Worm (Caenorhabditis elegans): ENCODE data around the gene best-2.

best-2 gene

DNA sequence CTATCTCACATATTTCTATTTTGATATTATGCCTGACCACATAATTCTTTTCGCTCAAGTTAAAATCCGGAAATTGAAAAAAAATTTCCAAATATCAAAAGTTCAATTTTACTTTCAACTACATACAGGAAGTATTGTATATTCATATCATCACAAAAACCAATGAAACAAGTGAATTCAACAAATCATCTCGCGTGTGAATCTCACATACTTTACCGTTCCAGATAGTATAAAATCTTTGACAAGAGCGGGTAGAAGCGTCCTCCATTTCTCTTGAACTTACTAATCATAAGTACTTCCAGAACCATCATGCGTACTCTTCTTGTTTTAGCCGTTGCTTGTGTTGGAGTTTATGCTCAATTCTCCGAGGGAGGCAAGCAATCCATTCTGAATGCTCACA is 41.4 kb downstream of the best-2 start, which contains the start of gene scl-8:
scl-8 (plus strand) TSS at position 301 of the 400 bp plus-strand sequence.
- TF ChIP-seq mef-2 (tag; optimal IDR thresholded peaks at IDR 0.05) (no peak), hlh-4 (tag; optimal IDR thresholded peaks at IDR 0.05) (no peak), aly-2 (tag; optimal IDR thresholded peaks at IDR 0.05) (no peak), nhr-47 (tag; optimal IDR thresholded peaks at IDR 0.05) (no peak), pax-3 (tag; optimal IDR thresholded peaks at IDR 0.05) (no peak), ceh-82 (tag; optimal IDR thresholded peaks at IDR 0.05) (no peak), lin-39 (tag; optimal IDR thresholded peaks at IDR 0.05) (no peak), isw-1 (GFP tag; IDR thresholded peaks at IDR 0.05) (no peak), snu-23 (GFP tag; optimal IDR thresholded peaks at IDR 0.05) (no peak), dpl-1 (GFP tag; optimal IDR thresholded peaks at IDR 0.05) (no peak)

DNA sequence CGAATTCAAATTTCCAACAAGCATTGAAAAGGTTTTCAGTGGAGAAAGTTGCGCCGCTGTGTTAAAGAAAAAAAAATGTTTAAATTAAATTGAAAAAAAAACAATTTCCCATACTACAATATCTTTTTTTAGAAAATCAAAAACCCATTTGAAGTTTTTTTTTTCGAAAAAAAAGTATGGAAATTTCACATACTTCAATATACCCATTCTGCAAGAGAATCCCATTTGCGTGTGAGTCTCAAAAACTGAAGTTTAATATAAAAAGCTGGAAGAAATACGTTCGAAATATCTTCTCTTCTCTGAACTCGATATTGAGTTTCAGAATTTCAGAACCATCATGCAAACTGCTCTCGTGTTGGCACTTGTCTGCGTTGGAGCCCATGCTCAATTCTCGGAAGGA is 42.7 kb downstream of the best-2 start, which contains the start of gene scl-7:
scl-7 (plus strand) TSS at position 301 of the 400 bp plus-strand sequence.
- TF ChIP-seq nhr-20 (tag; optimal IDR thresholded peaks at IDR 0.05) (no peak), skn-1 (tag; optimal IDR thresholded peaks at IDR 0.05) (no peak), F16B12.6 (tag; optimal IDR thresholded peaks at IDR 0.05) (no peak), lir-3 (tag; optimal IDR thresholded peaks at IDR 0.05; ENCODE audit: poor library complexity) (no peak), lin-39 (tag; optimal IDR thresholded peaks at IDR 0.05) (no peak), ceh-90 (tag; optimal IDR thresholded peaks at IDR 0.05) (no peak), fos-1 (tag; optimal IDR thresholded peaks at IDR 0.05) (no peak), zag-1 (tag; optimal IDR thresholded peaks at IDR 0.05) (no peak), mep-1 (tag; optimal IDR thresholded peaks at IDR 0.05) (no peak), ztf-4 (tag; optimal IDR thresholded peaks at IDR 0.05) (no peak), alr-1 (tag; optimal IDR thresholded peaks at IDR 0.05; ENCODE audit: borderline replicate concordance) (no peak), jun-1 (tag; optimal IDR thresholded peaks at IDR 0.05) (no peak), hlh-4 (tag; optimal IDR thresholded peaks at IDR 0.05) (no peak), sup-37 (GFP tag; optimal IDR thresholded peaks at IDR 0.05) (no peak), swsn-7 (tag; optimal IDR thresholded peaks at IDR 0.05) (no peak), lin-15B (tag; optimal IDR thresholded peaks at IDR 0.05) (no peak), pqm-1 (tag; optimal IDR thresholded peaks at IDR 0.05) (no peak), xbp-1 (tag; optimal IDR thresholded peaks at IDR 0.05) (no peak), irx-1 (tag; optimal IDR thresholded peaks at IDR 0.05) (no peak)

DNA sequence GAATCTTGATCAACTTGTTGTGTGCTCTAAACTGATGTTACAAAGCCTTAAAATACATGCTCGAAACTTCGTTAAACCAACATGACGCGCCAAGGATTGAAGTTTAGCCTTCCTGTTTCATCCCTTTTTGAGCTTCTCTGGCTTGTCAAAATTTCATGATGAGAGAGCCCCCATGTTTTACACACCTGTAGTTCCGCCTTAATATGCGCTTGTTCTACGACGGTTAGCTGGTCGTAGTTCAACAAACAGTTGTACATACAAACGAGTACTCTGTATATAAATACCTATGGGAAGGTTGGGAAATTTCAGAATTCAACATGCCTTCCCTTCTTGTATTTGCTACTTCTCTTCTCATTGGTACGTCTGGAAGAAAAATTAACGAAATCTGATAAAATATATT is 44.4 kb downstream of the best-2 start, which contains the start of gene scl-6:
scl-6 (plus strand) TSS at position 301 of the 400 bp plus-strand sequence.
- TF ChIP-seq tlp-1 (tag; optimal IDR thresholded peaks at IDR 0.05) = no peak
- TF ChIP-seq xbp-1 (tag; optimal IDR thresholded peaks at IDR 0.05) = no peak
- no peak for TF ChIP-seq jun-1 (tag; optimal IDR thresholded peaks at IDR 0.05)
- TF ChIP-seq unc-130 (tag; optimal IDR thresholded peaks at IDR 0.05) = no peak
- no peak for TF ChIP-seq ztf-11 (tag; optimal IDR thresholded peaks at IDR 0.05)
- TF ChIP-seq ceh-82 (tag; optimal IDR thresholded peaks at IDR 0.05) = no peak
- no peak for TF ChIP-seq hpl-2 (GFP tag; optimal IDR thresholded peaks at IDR 0.05)
- no peak for TF ChIP-seq sup-37 (GFP tag; optimal IDR thresholded peaks at IDR 0.05)
- TF ChIP-seq snpc-4 (tag; optimal IDR thresholded peaks at IDR 0.05) = no peak
- TF ChIP-seq lin-14 (GFP tag; optimal IDR thresholded peaks at IDR 0.05) = no peak
- TF ChIP-seq rnt-1 (tag; optimal IDR thresholded peaks at IDR 0.05) = no peak

DNA sequence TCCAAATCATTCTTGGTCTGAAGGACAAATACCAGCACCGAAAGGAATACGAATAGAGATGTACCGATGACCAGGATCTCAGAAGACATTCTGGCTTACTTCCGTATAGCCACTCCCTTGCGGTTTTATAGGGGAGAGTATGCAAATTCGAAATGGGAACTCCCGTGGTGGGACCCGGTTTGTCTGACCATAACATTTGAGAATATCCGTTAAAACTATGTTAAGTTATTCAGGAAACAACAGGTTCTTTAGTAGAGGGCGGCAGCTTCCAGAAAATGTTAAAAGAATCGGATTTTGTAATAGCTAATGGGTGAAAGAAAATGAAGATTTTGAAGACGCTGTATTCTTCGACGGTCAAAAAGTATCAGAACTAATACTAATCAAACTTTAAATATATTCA is 45.7 kb downstream of the best-2 start, which contains the start of gene col-131:
col-131 (minus strand) TSS at position 101 of the 400 bp plus-strand sequence.
- TF ChIP-seq nhr-47 (tag; optimal IDR thresholded peaks at IDR 0.05) (no peak), ama-1 (optimal IDR thresholded peaks at IDR 0.05) (no peak), Y116A8C.19 (tag; optimal IDR thresholded peaks at IDR 0.05; ENCODE audit: borderline replicate concordance) (no peak), C04F5.9 (tag; optimal IDR thresholded peaks at IDR 0.05) (no peak), nhr-28 (tag; optimal IDR thresholded peaks at IDR 0.05) (no peak), ceh-90 (tag; optimal IDR thresholded peaks at IDR 0.05) (no peak), lsy-2 (tag; optimal IDR thresholded peaks at IDR 0.05) (no peak), dpl-1 (GFP tag; optimal IDR thresholded peaks at IDR 0.05) (no peak), nhr-12 (tag; optimal IDR thresholded peaks at IDR 0.05) (no peak), hlh-4 (tag; optimal IDR thresholded peaks at IDR 0.05) (no peak), ceh-63 (GFP tag; optimal IDR thresholded peaks at IDR 0.05) (no peak), unc-130 (tag; optimal IDR thresholded peaks at IDR 0.05) (no peak), ceh-82 (tag; optimal IDR thresholded peaks at IDR 0.05) (no peak), lin-13 (GFP tag; optimal IDR thresholded peaks at IDR 0.05) (no peak), alr-1 (tag; optimal IDR thresholded peaks at IDR 0.05; ENCODE audit: borderline replicate concordance) (no peak), dsc-1 (tag; optimal IDR thresholded peaks at IDR 0.05) (no peak)

Data from whole organism, L1 larva.